Worm (Caenorhabditis elegans) whole organism, L2 larva: ENCODE results near the gene lap-1.
A peak's percentile ranks its signal among the peaks of the same experiment; 100 is the strongest.

ENCODE experiments used
- C34F6.9 ChIP-seq: fragments of 150-350 bp; optimal IDR thresholded peaks from 2 replicates; lab custom pipeline; 2014; ENCODE audit warnings: missing biosample characterization, missing genetic modification characterization
- F13H6.1 ChIP-seq: sonication (generic microtip); optimal IDR thresholded peaks from 2 replicates; lab custom pipeline; 2016; ENCODE audit warnings: missing genetic modification characterization, missing compliant biosample characterization
- R02D3.7 ChIP-seq: fragments of 150-350 bp; optimal IDR thresholded peaks from 2 replicates; lab custom pipeline; 2014; ENCODE audit warnings: missing biosample characterization, missing genetic modification characterization
- alr-1 ChIP-seq: fragments of 150-350 bp; optimal IDR thresholded peaks from 2 replicates; lab custom pipeline; 2014; ENCODE audit warnings: missing biosample characterization, missing genetic modification characterization
- aly-2 ChIP-seq: fragments of 150-350 bp; optimal IDR thresholded peaks from 2 replicates; lab custom pipeline; 2014; ENCODE audit warnings: missing biosample characterization, missing genetic modification characterization
- ama-1 ChIP-seq: fragments of 150-350 bp; optimal IDR thresholded peaks from 2 replicates; lab custom pipeline; 2018; ENCODE audit warnings: inconsistent platforms
- ceh-16 ChIP-seq: fragments of 150-350 bp; optimal IDR thresholded peaks from 2 replicates; lab custom pipeline; 2014; ENCODE audit warnings: missing biosample characterization, missing genetic modification characterization
- ceh-82 ChIP-seq: fragments of 150-350 bp; optimal IDR thresholded peaks from 2 replicates; lab custom pipeline; 2014; ENCODE audit warnings: missing biosample characterization, missing genetic modification characterization
- crh-2 ChIP-seq: sonication (generic microtip); optimal IDR thresholded peaks from 2 replicates; lab custom pipeline; 2017; ENCODE audit warnings: missing biosample characterization, missing genetic modification characterization
- egl-27 ChIP-seq: sonication (generic microtip); optimal IDR thresholded peaks from 3 replicates; lab custom pipeline; 2017; ENCODE audit warnings: missing biosample characterization, missing genetic modification reagents, missing genetic modification characterization
- elt-1 ChIP-seq: fragments of 150-350 bp; optimal IDR thresholded peaks from 2 replicates; lab custom pipeline; 2014; ENCODE audit warnings: missing biosample characterization, missing genetic modification characterization
- elt-3 ChIP-seq: sonication (generic microtip); optimal IDR thresholded peaks from 2 replicates; lab custom pipeline; 2017; ENCODE audit warnings: missing biosample characterization, missing genetic modification characterization
- fos-1 ChIP-seq: fragments of 150-350 bp; optimal IDR thresholded peaks from 2 replicates; lab custom pipeline; 2014; ENCODE audit warnings: missing biosample characterization, missing genetic modification characterization
- gmeb-1 ChIP-seq: fragments of 150-350 bp; optimal IDR thresholded peaks from 2 replicates; lab custom pipeline; 2014; ENCODE audit warnings: missing biosample characterization, missing genetic modification characterization
- lin-11 ChIP-seq: fragments of 150-350 bp; sonication (generic microtip); optimal IDR thresholded peaks from 2 replicates; lab custom pipeline; 2014; ENCODE audit warnings: missing biosample characterization, missing genetic modification characterization, inconsistent platforms, mixed read lengths
- lin-13 ChIP-seq: fragments of 150-350 bp; optimal IDR thresholded peaks from 2 replicates; lab custom pipeline; 2014; ENCODE audit warnings: missing biosample characterization, missing genetic modification reagents, missing genetic modification characterization
- lin-39 ChIP-seq: fragments of 150-350 bp; optimal IDR thresholded peaks from 2 replicates; lab custom pipeline; 2014; ENCODE audit warnings: missing biosample characterization, missing genetic modification reagents, missing genetic modification characterization
- lsy-2 ChIP-seq, 2 experiments: fragments of 150-350 bp in 1 of 2; sonication (generic microtip) in 1 of 2; optimal IDR thresholded peaks; 2 replicates each; lab custom pipeline; 2014 to 2017; ENCODE audit warnings: missing biosample characterization in 2 of 2, missing genetic modification characterization in 2 of 2
- mab-5 ChIP-seq: fragments of 150-350 bp; optimal IDR thresholded peaks from 2 replicates; lab custom pipeline; 2014; ENCODE audit warnings: missing biosample characterization, missing genetic modification characterization
- mdl-1 ChIP-seq, 2 experiments: fragments of 150-350 bp in 1 of 2; sonication (generic microtip) in 1 of 2; optimal IDR thresholded peaks; 2 replicates each; lab custom pipeline; 2017; ENCODE audit warnings: missing biosample characterization in 2 of 2, missing genetic modification characterization in 2 of 2
- nhr-11 ChIP-seq: fragments of 150-350 bp; optimal IDR thresholded peaks from 2 replicates; lab custom pipeline; 2014; ENCODE audit warnings: missing biosample characterization, missing genetic modification characterization
- nhr-12 ChIP-seq: fragments of 150-350 bp; optimal IDR thresholded peaks from 2 replicates; lab custom pipeline; 2014; ENCODE audit warnings: missing biosample characterization, missing genetic modification characterization
- nhr-129 ChIP-seq: fragments of 150-350 bp; optimal IDR thresholded peaks from 2 replicates; lab custom pipeline; 2014; ENCODE audit warnings: missing biosample characterization, missing genetic modification characterization
- nhr-21 ChIP-seq: fragments of 150-350 bp; optimal IDR thresholded peaks from 2 replicates; lab custom pipeline; 2014; ENCODE audit warnings: missing biosample characterization, missing genetic modification characterization
- nhr-23 ChIP-seq: fragments of 150-350 bp; optimal IDR thresholded peaks from 2 replicates; lab custom pipeline; 2014; ENCODE audit warnings: missing biosample characterization, missing genetic modification reagents, missing genetic modification characterization
- nhr-237 ChIP-seq: fragments of 150-350 bp; optimal IDR thresholded peaks from 2 replicates; lab custom pipeline; 2014; ENCODE audit warnings: missing biosample characterization, missing genetic modification characterization
- nhr-6 ChIP-seq: fragments of 150-350 bp; optimal IDR thresholded peaks from 2 replicates; lab custom pipeline; 2014; ENCODE audit warnings: missing biosample characterization, missing genetic modification characterization
- nhr-77 ChIP-seq: fragments of 150-350 bp; optimal IDR thresholded peaks from 2 replicates; lab custom pipeline; 2014; ENCODE audit warnings: missing biosample characterization, missing genetic modification characterization
- peb-1 ChIP-seq: fragments of 150-350 bp; optimal IDR thresholded peaks from 2 replicates; lab custom pipeline; 2014; ENCODE audit warnings: missing biosample characterization, missing genetic modification characterization
- skn-1 ChIP-seq: sonication (generic microtip); optimal IDR thresholded peaks from 2 replicates; lab custom pipeline; 2017; ENCODE audit warnings: missing biosample characterization, missing genetic modification characterization
- sma-3 ChIP-seq: sonication (generic microtip); optimal IDR thresholded peaks from 2 replicates; lab custom pipeline; 2016; ENCODE audit warnings: missing genetic modification reagents, missing genetic modification characterization, missing compliant biosample characterization
- sma-9 ChIP-seq, 2 experiments: fragments of 150-350 bp in 1 of 2; sonication (generic microtip) in 1 of 2; optimal IDR thresholded peaks; 2 replicates each; lab custom pipeline; 2014 to 2016; ENCODE audit warnings: missing genetic modification characterization in 2 of 2, mild to moderate bottlenecking in 1 of 2, missing biosample characterization in 1 of 2, missing compliant biosample characterization in 1 of 2, missing genetic modification reagents in 1 of 2, moderate library complexity in 1 of 2
- snpc-4 ChIP-seq: fragments of 150-350 bp; optimal IDR thresholded peaks from 2 replicates; lab custom pipeline; 2014; ENCODE audit warnings: missing biosample characterization, missing genetic modification characterization
- unc-39 ChIP-seq: fragments of 150-350 bp; optimal IDR thresholded peaks from 2 replicates; lab custom pipeline; 2014; ENCODE audit warnings: missing biosample characterization, missing genetic modification characterization
- unc-55 ChIP-seq: fragments of 150-350 bp; sonication (generic microtip); optimal IDR thresholded peaks from 3 replicates; lab custom pipeline; 2014; ENCODE audit warnings: missing biosample characterization, missing genetic modification reagents, missing genetic modification characterization
- unc-62 ChIP-seq: fragments of 150-350 bp; optimal IDR thresholded peaks from 2 replicates; lab custom pipeline; 2014; ENCODE audit warnings: missing biosample characterization, missing genetic modification reagents, missing genetic modification characterization
- zag-1 ChIP-seq: fragments of 150-350 bp; optimal IDR thresholded peaks from 2 replicates; lab custom pipeline; 2014; ENCODE audit warnings: missing biosample characterization, missing genetic modification characterization
- ztf-1 ChIP-seq: fragments of 200-800 bp; sonication (Bioruptor generic); conservative IDR thresholded peaks from 2 replicates; pipeline ENCODE4 v1.3.6; 2022; ENCODE audit warnings: missing genetic modification characterization, missing compliant biosample characterization
- ztf-11 ChIP-seq: sonication (generic microtip); optimal IDR thresholded peaks from 2 replicates; lab custom pipeline; 2017; ENCODE audit warnings: missing biosample characterization, missing genetic modification characterization
- ztf-4 ChIP-seq: fragments of 150-350 bp; optimal IDR thresholded peaks from 2 replicates; lab custom pipeline; 2014; ENCODE audit warnings: missing biosample characterization, missing genetic modification characterization

lap-1 gene

DNA sequence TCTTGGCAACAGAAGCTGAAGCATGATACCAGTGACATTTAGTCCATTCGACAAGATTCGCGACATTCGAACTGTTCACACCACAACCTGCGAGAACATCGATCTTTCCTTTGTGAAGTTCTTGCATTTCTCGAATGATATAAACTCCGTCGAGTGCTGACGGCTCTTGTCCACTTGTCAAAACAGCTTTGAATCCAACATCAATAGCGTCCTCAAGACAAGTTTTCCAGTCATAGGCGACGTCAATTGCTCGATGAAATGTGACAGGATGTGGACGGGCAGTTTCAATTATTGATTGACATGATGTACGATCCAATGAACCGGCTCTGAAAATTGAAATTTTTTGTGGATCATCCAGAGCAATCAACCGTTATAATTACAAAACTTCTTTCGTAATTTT lies 905 bp upstream of the lap-1 start:
- no peak for TF ChIP-seq unc-62
- no peak for TF ChIP-seq nhr-129 (tag; lab: Kevin White, UChicago)
- TF ChIP-seq nhr-237 (tag; lab: Kevin White, UChicago) = no peak

DNA sequence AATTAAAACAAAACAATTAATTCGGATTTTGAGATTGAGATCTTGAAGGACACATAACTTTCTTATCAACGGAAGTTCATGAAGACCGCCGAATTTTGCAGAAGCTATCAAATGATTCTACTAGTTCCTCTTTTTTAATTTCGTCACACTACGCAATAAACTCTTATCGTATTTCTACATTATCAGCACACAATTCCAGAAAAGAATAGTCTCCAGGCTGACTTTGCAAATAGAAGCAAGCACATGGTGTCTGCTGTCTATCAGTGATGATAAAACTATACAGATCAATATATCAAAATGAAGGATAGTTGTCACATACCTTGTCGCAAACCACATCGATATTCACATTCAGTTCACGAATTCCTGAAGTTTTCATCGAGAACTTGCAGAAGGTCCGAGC lies 1.2 kb downstream of the lap-1 start:
- TF ChIP-seq ztf-1 (no peak), nhr-129 (tag; lab: Kevin White, UChicago) (peak; percentile 87), sma-9 (GFP tag; optimal IDR thresholded peaks at IDR 0.05; lab: Kevin White, UChicago) (peak; percentile 94), sma-9 (tag; optimal IDR thresholded peaks at IDR 0.05; lab: Kevin White, UChicago) (no peak), alr-1 (tag; lab: Kevin White, UChicago) (no peak), ztf-4 (tag; lab: Kevin White, UChicago) (no peak), zag-1 (tag; lab: Kevin White, UChicago) (no peak), gmeb-1 (tag; lab: Kevin White, UChicago) (peak; percentile 43), unc-55 (no peak), nhr-6 (tag; lab: Kevin White, UChicago) (no peak), fos-1 (tag; lab: Kevin White, UChicago) (peak; percentile 90), nhr-23 (tag; lab: Kevin White, UChicago) (no peak), lin-13 (GFP tag; lab: Kevin White, UChicago) (no peak), ceh-82 (tag; lab: Kevin White, UChicago) (no peak), ceh-16 (tag; lab: Kevin White, UChicago) (no peak), skn-1 (tag; lab: Kevin White, UChicago) (peak; percentile 62), lsy-2 (tag; optimal IDR thresholded peaks at IDR 0.05; lab: Kevin White, UChicago) (no peak), R02D3.7 (tag; lab: Kevin White, UChicago) (no peak), unc-62 (no peak), sma-3 (no peak), elt-1 (no peak), lin-39 (no peak), snpc-4 (no peak), ztf-11 (tag; lab: Kevin White, UChicago) (no peak), mdl-1 (tag; optimal IDR thresholded peaks at IDR 0.05; lab: Kevin White, UChicago) (peak in 1 of 2 experiments; percentile 1), C34F6.9 (no peak), aly-2 (tag; lab: Kevin White, UChicago) (no peak), ama-1 (lab: Kevin White, UChicago) (no peak), unc-39 (no peak), elt-3 (tag; lab: Kevin White, UChicago) (no peak), peb-1 (tag; lab: Kevin White, UChicago) (no peak), nhr-21 (tag; lab: Kevin White, UChicago) (no peak), nhr-77 (tag; lab: Kevin White, UChicago) (no peak), crh-2 (tag; lab: Kevin White, UChicago) (peak; percentile 60), F13H6.1 (tag; lab: Kevin White, UChicago) (peak; percentile 28)
- TF ChIP-seq, all 48 proteins: peak for 8

DNA sequence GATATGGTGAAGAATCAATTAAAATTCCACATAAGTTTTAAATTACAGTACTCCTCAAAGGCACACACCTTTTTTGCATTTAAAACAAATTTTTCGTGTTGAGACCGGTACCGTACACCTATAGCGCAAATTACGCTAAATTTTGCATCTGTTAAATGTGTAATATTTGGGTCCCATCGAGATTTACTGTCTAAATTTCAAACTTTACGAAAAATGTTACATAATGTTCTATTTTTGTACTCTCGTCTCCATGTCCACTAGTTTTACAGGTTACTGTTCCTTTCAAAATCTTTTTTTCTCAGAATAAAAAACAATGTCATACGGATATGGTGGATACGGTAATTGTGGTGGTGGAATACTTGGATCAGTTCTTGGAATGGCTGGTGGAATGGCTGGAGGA lies 3.3 kb downstream of the lap-1 start, which contains the start of gene ZK353.2:
ZK353.2 (plus strand) TSS at position 301 of the 400 bp plus-strand sequence.
- TF ChIP-seq nhr-11 (tag; lab: Kevin White, UChicago) (no peak), lin-11 (no peak), aly-2 (tag; lab: Kevin White, UChicago) (no peak), unc-62 (no peak), mab-5 (tag; lab: Kevin White, UChicago) (no peak), ztf-1 (no peak), nhr-12 (no peak)

DNA sequence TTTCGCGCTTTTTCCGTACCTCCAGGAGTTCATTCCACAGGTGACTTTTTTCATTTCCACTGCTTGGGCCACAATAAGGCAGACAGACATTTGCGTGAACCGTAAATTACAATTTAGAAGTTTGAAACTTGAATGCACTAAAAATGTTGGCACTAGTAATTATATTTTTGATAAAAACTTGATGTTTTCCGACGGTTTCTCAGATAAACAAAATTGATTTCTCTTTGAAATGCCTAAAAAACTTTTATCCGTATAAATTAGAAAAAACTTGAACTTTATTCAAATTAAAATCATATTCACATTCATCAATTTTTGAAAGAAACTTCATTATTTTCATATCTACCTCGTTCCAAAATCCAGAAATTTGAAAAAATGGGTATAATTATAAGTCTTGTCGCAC lies 6.0 kb downstream of the lap-1 start, which contains the start of gene ZK353.3:
ZK353.3 (plus strand) TSS at position 301 of the 400 bp plus-strand sequence.
- TF ChIP-seq elt-1 (no peak), elt-3 (tag; lab: Kevin White, UChicago) (no peak), egl-27 (tag; lab: Kevin White, UChicago) (no peak), ceh-16 (tag; lab: Kevin White, UChicago) (no peak), F13H6.1 (tag; lab: Kevin White, UChicago) (no peak), ztf-11 (tag; lab: Kevin White, UChicago) (no peak), mdl-1 (tag; optimal IDR thresholded peaks at IDR 0.05; lab: Kevin White, UChicago) (no peak), nhr-21 (tag; lab: Kevin White, UChicago) (no peak), alr-1 (tag; lab: Kevin White, UChicago) (no peak), ceh-82 (tag; lab: Kevin White, UChicago) (no peak), sma-9 (GFP tag; optimal IDR thresholded peaks at IDR 0.05; lab: Kevin White, UChicago) (no peak), sma-9 (tag; optimal IDR thresholded peaks at IDR 0.05; lab: Kevin White, UChicago) (no peak), nhr-129 (tag; lab: Kevin White, UChicago) (no peak), sma-3 (no peak)
